Fruit fly (Drosophila melanogaster) whole organism, embryonic: ENCODE measurements around the gene Bicra.

Experiments used
- Abd-B ChIP-seq: fragments of 200-800 bp; sonication (Bioruptor generic); optimal IDR thresholded peaks from 2 replicates; lab custom pipeline; 2018; ENCODE audit warnings: missing biosample characterization, mild to moderate bottlenecking, missing genetic modification characterization, moderate library complexity
- Awh ChIP-seq: fragments of 200-800 bp; sonication (Bioruptor generic); IDR thresholded peaks from 2 replicates; pipeline ENCODE4, ENCODE4 v1.3.6; 2022; ENCODE audit warnings: missing biosample characterization, missing genetic modification characterization
- CG11247 ChIP-seq: fragments of 200-800 bp; sonication (Bioruptor generic); IDR thresholded peaks from 2 replicates; pipeline ENCODE4 v1.3.6; 2022; ENCODE audit warnings: missing biosample characterization, missing genetic modification characterization
- CG11696 ChIP-seq: fragments of 200-800 bp; sonication (Bioruptor generic); IDR thresholded peaks from 2 replicates; pipeline ENCODE4 v1.3.6; 2022; ENCODE audit warnings: missing biosample characterization, missing genetic modification characterization
- CG12391 ChIP-seq: fragments of 200-800 bp; sonication (Bioruptor generic); optimal IDR thresholded peaks from 3 replicates; lab custom pipeline; 2018; ENCODE audit warnings: missing biosample characterization, mild to moderate bottlenecking, missing genetic modification characterization, moderate library complexity
- CG12659 ChIP-seq: fragments of 200-800 bp; sonication (Bioruptor generic); optimal IDR thresholded peaks from 3 replicates; lab custom pipeline; 2017; ENCODE audit warnings: mild to moderate bottlenecking, missing biosample characterization, missing genetic modification reagents, missing genetic modification characterization
- CG13287 ChIP-seq: fragments of 200-800 bp; sonication (Bioruptor generic); IDR thresholded peaks from 2 replicates; pipeline ENCODE4 v1.3.6; 2022; ENCODE audit warnings: missing biosample characterization, missing genetic modification characterization; ENCODE audit not compliant: partially characterized antibody
- CG13775 ChIP-seq: fragments of 200-800 bp; sonication (Bioruptor generic); optimal IDR thresholded peaks from 3 replicates; lab custom pipeline; 2017; ENCODE audit warnings: missing biosample characterization, mild to moderate bottlenecking, missing genetic modification characterization
- CG14710 ChIP-seq: fragments of 200-800 bp; sonication (Bioruptor generic); optimal IDR thresholded peaks from 3 replicates; lab custom pipeline; 2019; ENCODE audit warnings: missing biosample characterization, mild to moderate bottlenecking, missing genetic modification characterization, moderate library complexity
- CG1529 ChIP-seq: fragments of 200-800 bp; sonication (Bioruptor generic); optimal IDR thresholded peaks from 3 replicates; lab custom pipeline; 2018; ENCODE audit warnings: missing biosample characterization, missing genetic modification characterization
- CG1603 ChIP-seq: fragments of 200-800 bp; sonication (Bioruptor generic); optimal IDR thresholded peaks from 2 replicates; lab custom pipeline; 2019; ENCODE audit warnings: missing biosample characterization, mild to moderate bottlenecking, missing genetic modification characterization, moderate library complexity
- CG18011 ChIP-seq: fragments of 200-800 bp; sonication (Bioruptor generic); optimal IDR thresholded peaks from 2 replicates; lab custom pipeline; 2017; ENCODE audit warnings: missing biosample characterization, missing genetic modification characterization, mild to moderate bottlenecking, moderate library complexity, missing genotype
- CG18599 ChIP-seq: fragments of 200-800 bp; sonication (Bioruptor generic); optimal IDR thresholded peaks from 3 replicates; lab custom pipeline; 2017; ENCODE audit warnings: missing biosample characterization, missing genetic modification characterization, mild to moderate bottlenecking, moderate library complexity, missing genetic modification reagents
- CG2712 ChIP-seq: fragments of 200-800 bp; optimal IDR thresholded peaks from 3 replicates; lab custom pipeline; 2019; ENCODE audit warnings: missing biosample characterization, mild to moderate bottlenecking, missing genetic modification characterization, moderate library complexity
- CG34376 ChIP-seq: fragments of 200-800 bp; sonication (Bioruptor generic); optimal IDR thresholded peaks from 2 replicates; lab custom pipeline; 2018; ENCODE audit warnings: missing biosample characterization, mild to moderate bottlenecking, missing genetic modification characterization
- CG3847 ChIP-seq: fragments of 200-800 bp; sonication (Bioruptor generic); IDR thresholded peaks from 2 replicates; pipeline ENCODE4 v1.3.6; 2022; ENCODE audit warnings: missing biosample characterization, missing genetic modification characterization
- CG6272 ChIP-seq: fragments of 200-800 bp; sonication (Bioruptor generic); IDR thresholded peaks from 2 replicates; pipeline ENCODE4 v1.3.6; 2022; ENCODE audit warnings: missing biosample characterization, missing genetic modification characterization
- CG6791 ChIP-seq: fragments of 200-800 bp; sonication (Bioruptor generic); IDR thresholded peaks from 3 replicates; pipeline ENCODE4 v1.3.6; 2022; ENCODE audit warnings: missing biosample characterization, missing genetic modification characterization; ENCODE audit not compliant: partially characterized antibody
- CG7556 ChIP-seq: fragments of 200-800 bp; sonication (Bioruptor generic); optimal IDR thresholded peaks from 2 replicates; lab custom pipeline; 2017; ENCODE audit warnings: missing biosample characterization, mild to moderate bottlenecking, missing genetic modification characterization
- CG7963 ChIP-seq: fragments of 200-800 bp; sonication (Bioruptor generic); IDR thresholded peaks from 3 replicates; pipeline ENCODE4 v1.3.6; 2022; ENCODE audit warnings: missing biosample characterization, missing genetic modification characterization; ENCODE audit not compliant: partially characterized antibody
- CG9215 ChIP-seq: fragments of 200-800 bp; sonication (Bioruptor generic); IDR thresholded peaks from 2 replicates; pipeline ENCODE4 v1.3.6; 2022; ENCODE audit warnings: missing biosample characterization, missing genetic modification characterization
- CG9932 ChIP-seq: fragments of 200-800 bp; sonication (Bioruptor generic); IDR thresholded peaks from 2 replicates; pipeline ENCODE4 v1.3.6; 2022; ENCODE audit warnings: missing biosample characterization, missing genetic modification characterization
- Dbx ChIP-seq: fragments of 200-800 bp; sonication (Bioruptor generic); IDR thresholded peaks from 3 replicates; pipeline ENCODE4 v1.3.6; 2022; ENCODE audit warnings: missing biosample characterization, missing genetic modification characterization
- Dek ChIP-seq: fragments of 200-800 bp; sonication (Bioruptor generic); optimal IDR thresholded peaks from 3 replicates; lab custom pipeline; 2019; ENCODE audit warnings: missing biosample characterization, mild to moderate bottlenecking, missing genetic modification characterization, moderate library complexity
- Dp ChIP-seq: fragments of 200-800 bp; sonication (Bioruptor generic); optimal IDR thresholded peaks from 2 replicates; lab custom pipeline; 2018; ENCODE audit warnings: missing biosample characterization, mild to moderate bottlenecking, missing genetic modification characterization, moderate library complexity
- H2.0 ChIP-seq: fragments of 200-800 bp; sonication (Bioruptor generic); IDR thresholded peaks from 2 replicates; pipeline ENCODE4 v1.3.6; 2022; ENCODE audit warnings: missing biosample characterization, missing genetic modification characterization
- HLH4C ChIP-seq: fragments of 200-800 bp; sonication (Bioruptor generic); IDR thresholded peaks from 3 replicates; pipeline ENCODE4 v1.3.6; 2022; ENCODE audit warnings: missing biosample characterization, missing genetic modification characterization; ENCODE audit not compliant: partially characterized antibody
- Hmx ChIP-seq: fragments of 200-800 bp; sonication (Bioruptor generic); optimal IDR thresholded peaks from 2 replicates; lab custom pipeline; 2016; ENCODE audit warnings: missing biosample characterization, missing genetic modification characterization
- Med ChIP-seq: fragments of 200-800 bp; sonication (Bioruptor generic); peaks from one replicate; lab custom pipeline; 2016; ENCODE audit warnings: missing biosample characterization, missing genetic modification characterization, mild to moderate bottlenecking, inconsistent platforms, moderate library complexity
- Nf-YA ChIP-seq: fragments of 200-800 bp; sonication (Bioruptor generic); IDR thresholded peaks from 2 replicates; pipeline ENCODE4 v1.3.6; 2022; ENCODE audit warnings: missing biosample characterization, missing genetic modification characterization
- Nf-YC ChIP-seq: fragments of 200-800 bp; optimal IDR thresholded peaks from 3 replicates; lab custom pipeline; 2019; ENCODE audit warnings: missing biosample characterization, mild to moderate bottlenecking, missing genetic modification characterization, moderate library complexity
- Pdp1 ChIP-seq, 2 experiments: fragments of 200-800 bp; sonication (Bioruptor generic); optimal IDR thresholded peaks; 3 replicates each; lab custom pipeline; 2016; ENCODE audit warnings: missing biosample characterization in 2 of 2, missing genetic modification characterization in 2 of 2, mild to moderate bottlenecking in 1 of 2, moderate library complexity in 1 of 2
- Ptx1 ChIP-seq: fragments of 200-800 bp; sonication (Bioruptor generic); IDR thresholded peaks from 2 replicates; pipeline ENCODE4 v1.3.6; 2022; ENCODE audit warnings: missing biosample characterization, missing genetic modification characterization
- Sin3A ChIP-seq: fragments of >200 bp; optimal IDR thresholded peaks from 2 replicates; lab custom pipeline; 2018
- Stat92E ChIP-seq, 3 experiments: fragments of >200 bp in 2 of 3; fragments of 200-800 bp in 1 of 3; sonication (Bioruptor generic) in 1 of 3; optimal IDR thresholded peaks; 2 replicates each; lab custom pipeline; 2017 to 2019; ENCODE audit warnings: missing biosample characterization in 3 of 3, missing genetic modification characterization in 3 of 3, mild to moderate bottlenecking in 1 of 3, moderate library complexity in 1 of 3
- YL-1 ChIP-seq: fragments of 200-800 bp; sonication (Bioruptor generic); optimal IDR thresholded peaks from 3 replicates; lab custom pipeline; 2017; ENCODE audit warnings: missing biosample characterization, mild to moderate bottlenecking, missing genetic modification characterization
- bbx ChIP-seq: fragments of 200-800 bp; sonication (Bioruptor generic); IDR thresholded peaks from 2 replicates; pipeline ENCODE4 v1.3.6; 2022; ENCODE audit warnings: missing biosample characterization, missing genetic modification characterization; ENCODE audit not compliant: partially characterized antibody
- chn ChIP-seq: fragments of 200-800 bp; sonication (Bioruptor generic); optimal IDR thresholded peaks from 2 replicates; lab custom pipeline; 2016; ENCODE audit warnings: missing biosample characterization, missing genetic modification characterization
- en ChIP-seq: fragments of 200-800 bp; sonication (Bioruptor generic); optimal IDR thresholded peaks from 2 replicates; lab custom pipeline; 2016; ENCODE audit warnings: missing biosample characterization, missing genetic modification characterization
- exex ChIP-seq: fragments of 200-800 bp; sonication (Bioruptor generic); optimal IDR thresholded peaks from 4 replicates; lab custom pipeline; 2018; ENCODE audit warnings: missing biosample characterization, mild to moderate bottlenecking, missing genetic modification characterization, moderate library complexity
- grau ChIP-seq: fragments of 200-800 bp; optimal IDR thresholded peaks from 3 replicates; lab custom pipeline; 2019; ENCODE audit warnings: missing biosample characterization, mild to moderate bottlenecking, missing genetic modification characterization, moderate library complexity
- inv ChIP-seq: fragments of 200-800 bp; sonication (Bioruptor generic); IDR thresholded peaks from 2 replicates; pipeline ENCODE4 v1.3.6; 2022; ENCODE audit warnings: missing biosample characterization, missing genetic modification characterization; ENCODE audit not compliant: partially characterized antibody
- lab ChIP-seq: fragments of 200-800 bp; sonication (Bioruptor generic); optimal IDR thresholded peaks from 3 replicates; lab custom pipeline; 2017; ENCODE audit warnings: missing biosample characterization, missing genetic modification characterization, mild to moderate bottlenecking, moderate library complexity, missing genetic modification reagents
- lbe ChIP-seq: fragments of 200-800 bp; sonication (Bioruptor generic); optimal IDR thresholded peaks from 2 replicates; lab custom pipeline; 2016; ENCODE audit warnings: missing biosample characterization, mild to moderate bottlenecking, missing genetic modification characterization
- sens ChIP-seq: fragments of 200-800 bp; sonication (Bioruptor generic); peaks from one replicate; lab custom pipeline; 2016; ENCODE audit warnings: missing biosample characterization, missing genetic modification characterization
- sna ChIP-seq: fragments of 200-800 bp; sonication (Bioruptor generic); IDR thresholded peaks from 2 replicates; pipeline ENCODE4 v1.3.6; 2022; ENCODE audit warnings: missing biosample characterization, missing genetic modification characterization; ENCODE audit not compliant: partially characterized antibody
- sob ChIP-seq: fragments of 200-800 bp; sonication (Bioruptor generic); IDR thresholded peaks from 2 replicates; pipeline ENCODE4 v1.3.6; 2022; ENCODE audit warnings: missing biosample characterization, missing genetic modification characterization
- tna ChIP-seq: fragments of 200-800 bp; sonication (Bioruptor generic); IDR thresholded peaks from 2 replicates; pipeline ENCODE4 v1.3.6; 2022; ENCODE audit warnings: missing biosample characterization, missing genetic modification characterization; ENCODE audit not compliant: partially characterized antibody
- ttk ChIP-seq: fragments of 200-800 bp; sonication (Bioruptor generic); IDR thresholded peaks from 2 replicates; pipeline ENCODE4 v2.1.2; 2022; ENCODE audit warnings: missing biosample characterization, missing genetic modification characterization

Gene Bicra

DNA sequence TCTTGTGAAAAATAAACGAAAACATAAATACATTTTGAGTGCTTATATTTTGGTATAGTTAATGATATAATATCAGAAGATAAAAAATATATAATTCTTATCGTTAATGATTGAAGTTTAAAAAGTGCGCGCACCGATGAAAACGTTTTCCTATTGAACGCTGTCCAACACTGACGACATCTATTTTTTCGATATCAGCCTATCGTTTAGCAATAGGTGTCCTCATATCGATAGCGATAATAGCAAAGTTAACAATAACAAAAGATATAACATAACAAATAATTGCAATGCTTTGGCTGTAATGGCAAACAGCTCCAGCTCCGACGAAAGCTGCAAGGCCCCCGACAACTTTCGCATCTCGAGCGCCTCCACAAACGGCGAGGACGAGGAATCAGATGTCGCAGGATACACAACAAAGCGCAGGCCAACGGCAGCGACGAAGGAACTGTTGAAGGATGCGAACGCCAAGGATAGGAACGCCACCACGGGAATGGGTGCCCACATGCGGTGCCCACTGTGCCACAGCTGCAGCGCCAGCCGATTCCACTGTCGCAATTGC, 53.4 kb downstream of the Bicra start, which contains the start of gene Atg14 (continued):
- peak; percentile 97 for TF ChIP-seq sna (GFP tag; lab: Robert Waterston, UW)
- TF ChIP-seq CG34376 (GFP tag; lab: Kevin White, UChicago): peak; percentile 54
- peak; percentile 11 for TF ChIP-seq Abd-B
- no peak for TF ChIP-seq Ptx1
- no peak for TF ChIP-seq CG13775 (GFP tag; lab: Kevin White, UChicago)
- TF ChIP-seq Nf-YA (GFP tag; lab: Robert Waterston, UW): no peak
- TF ChIP-seq CG7556 (GFP tag; lab: Kevin White, UChicago): no peak
- TF ChIP-seq Stat92E (GFP tag; optimal IDR thresholded peaks at IDR 0.05; lab: Kevin White, UChicago): peak in 1 of 3 experiments; percentile 11
- peak in 1 of 2 experiments; percentile 52 for TF ChIP-seq Pdp1 (GFP tag; optimal IDR thresholded peaks at IDR 0.05; lab: Kevin White, UChicago)
- TF ChIP-seq Awh (GFP tag; lab: Robert Waterston, UW): 0 out of 2 replicates have a peak, but pooled peaks have one; percentile 21
- TF ChIP-seq grau (tag; lab: Kevin White, UChicago): peak; percentile 35
- TF ChIP-seq ttk (GFP tag; lab: Robert Waterston, UW): no peak
- peak; percentile 95 for TF ChIP-seq CG6791 (GFP tag; lab: Robert Waterston, UW)
- peak; percentile 98 for TF ChIP-seq bbx (GFP tag; lab: Robert Waterston, UW)
- peak; percentile 41 for TF ChIP-seq sens (GFP tag; lab: Kevin White, UChicago)
- peak; percentile 97 for TF ChIP-seq Dp (GFP tag; lab: Kevin White, UChicago)
- no peak for TF ChIP-seq chn
- peak; percentile 95 for TF ChIP-seq CG7963
- TF ChIP-seq Sin3A (lab: Kevin White, UChicago): peak; percentile 11
- TF ChIP-seq sob: peak; percentile 65
- no peak for TF ChIP-seq CG1529 (GFP tag; lab: Kevin White, UChicago)
- TF ChIP-seq inv (GFP tag; lab: Robert Waterston, UW): peak; percentile 79
- TF ChIP-seq CG1603 (tag; lab: Kevin White, UChicago): peak; percentile 48
- TF ChIP-seq CG9215 (GFP tag; lab: Robert Waterston, UW): no peak
- TF ChIP-seq CG12659 (GFP tag; lab: Kevin White, UChicago): peak; percentile 58
- peak; percentile 50 for TF ChIP-seq lbe (GFP tag; lab: Kevin White, UChicago)
- peak; percentile 8 for TF ChIP-seq Dek
- TF ChIP-seq CG2712 (tag; lab: Kevin White, UChicago): peak; percentile 44
- TF ChIP-seq H2.0 (GFP tag; lab: Robert Waterston, UW): no peak
- TF ChIP-seq Hmx (GFP tag; lab: Kevin White, UChicago): no peak
- TF ChIP-seq Med (GFP tag; lab: Kevin White, UChicago): peak; percentile 87
- TF ChIP-seq Dbx: peak; percentile 9; the same call in 1 of the 3 replicates
- TF ChIP-seq en (GFP tag; lab: Kevin White, UChicago): no peak
- TF ChIP-seq exex: peak; percentile 37
- TF ChIP-seq CG14710: peak; percentile 53
- no peak for TF ChIP-seq CG11696 (GFP tag; lab: Robert Waterston, UW)
- peak; percentile 97 for TF ChIP-seq CG13287 (GFP tag; lab: Robert Waterston, UW)
- TF ChIP-seq CG12391: peak; percentile 8
- TF ChIP-seq tna (GFP tag; lab: Robert Waterston, UW): peak; percentile 98
- TF ChIP-seq HLH4C (GFP tag; lab: Robert Waterston, UW): peak; percentile 98
- TF ChIP-seq CG18011: no peak
- TF ChIP-seq CG9932: peak; percentile 33; the same call in 1 of the 2 replicates
- TF ChIP-seq lab (GFP tag; lab: Kevin White, UChicago): peak; percentile 38
- TF ChIP-seq CG11247: no peak
- TF ChIP-seq YL-1: peak; percentile 81
- no peak for TF ChIP-seq CG18599
- peak; percentile 28 for TF ChIP-seq Nf-YC
- TF ChIP-seq CG3847: peak; percentile 30; the same call in 1 of the 2 replicates
- TF ChIP-seq CG6272 (GFP tag; lab: Robert Waterston, UW): no peak
